Worm (Caenorhabditis elegans) whole organism, L2 larva: ENCODE measurements around the gene T20B12.3.

Experiments used
- Y55F3AM.14 ChIP-seq: fragments of 200-800 bp; sonication (Bioruptor generic); optimal IDR thresholded peaks from 2 replicates; lab custom pipeline; 2018; ENCODE audit warnings: mild to moderate bottlenecking, missing genetic modification characterization, missing compliant biosample characterization
- aly-2 ChIP-seq: fragments of 150-350 bp; optimal IDR thresholded peaks from 2 replicates; lab custom pipeline; 2014; ENCODE audit warnings: missing biosample characterization, missing genetic modification characterization
- ceh-82 ChIP-seq: fragments of 150-350 bp; optimal IDR thresholded peaks from 2 replicates; lab custom pipeline; 2014; ENCODE audit warnings: missing biosample characterization, missing genetic modification characterization
- egl-27 ChIP-seq: sonication (generic microtip); optimal IDR thresholded peaks from 3 replicates; lab custom pipeline; 2017; ENCODE audit warnings: missing biosample characterization, missing genetic modification reagents, missing genetic modification characterization
- fos-1 ChIP-seq: fragments of 150-350 bp; optimal IDR thresholded peaks from 2 replicates; lab custom pipeline; 2014; ENCODE audit warnings: missing biosample characterization, missing genetic modification characterization
- mab-5 ChIP-seq: fragments of 150-350 bp; optimal IDR thresholded peaks from 2 replicates; lab custom pipeline; 2014; ENCODE audit warnings: missing biosample characterization, missing genetic modification characterization
- mdl-1 ChIP-seq, 2 experiments: fragments of 150-350 bp in 1 of 2; sonication (generic microtip) in 1 of 2; optimal IDR thresholded peaks; 2 replicates each; lab custom pipeline; 2017; ENCODE audit warnings: missing biosample characterization in 2 of 2, missing genetic modification characterization in 2 of 2
- nhr-12 ChIP-seq: fragments of 150-350 bp; optimal IDR thresholded peaks from 2 replicates; lab custom pipeline; 2014; ENCODE audit warnings: missing biosample characterization, missing genetic modification characterization
- nhr-6 ChIP-seq: fragments of 150-350 bp; optimal IDR thresholded peaks from 2 replicates; lab custom pipeline; 2014; ENCODE audit warnings: missing biosample characterization, missing genetic modification characterization
- nhr-77 ChIP-seq: fragments of 150-350 bp; optimal IDR thresholded peaks from 2 replicates; lab custom pipeline; 2014; ENCODE audit warnings: missing biosample characterization, missing genetic modification characterization
- unc-39 ChIP-seq: fragments of 150-350 bp; optimal IDR thresholded peaks from 2 replicates; lab custom pipeline; 2014; ENCODE audit warnings: missing biosample characterization, missing genetic modification characterization
- zag-1 ChIP-seq: fragments of 150-350 bp; optimal IDR thresholded peaks from 2 replicates; lab custom pipeline; 2014; ENCODE audit warnings: missing biosample characterization, missing genetic modification characterization
- ztf-11 ChIP-seq: sonication (generic microtip); optimal IDR thresholded peaks from 2 replicates; lab custom pipeline; 2017; ENCODE audit warnings: missing biosample characterization, missing genetic modification characterization
- ztf-4 ChIP-seq: fragments of 150-350 bp; optimal IDR thresholded peaks from 2 replicates; lab custom pipeline; 2014; ENCODE audit warnings: missing biosample characterization, missing genetic modification characterization

- TF ChIP-seq egl-27 (tag; lab: Kevin White, UChicago) (no peak), fos-1 (tag; lab: Kevin White, UChicago) (no peak), ztf-11 (no peak), nhr-6 (tag; lab: Kevin White, UChicago) (no peak), mab-5 (tag; lab: Kevin White, UChicago) (no peak), ceh-82 (tag; lab: Kevin White, UChicago) (no peak), mdl-1 (tag; optimal IDR thresholded peaks at IDR 0.05; lab: Kevin White, UChicago) (no peak), aly-2 (no peak), unc-39 (tag; lab: Kevin White, UChicago) (no peak), nhr-12 (tag; lab: Kevin White, UChicago) (no peak), ztf-4 (tag; lab: Kevin White, UChicago) (no peak), zag-1 (no peak), Y55F3AM.14 (GFP tag; lab: Kevin White, UChicago) (no peak), nhr-77 (tag; lab: Kevin White, UChicago) (no peak)
Observed at ce11 chrIII:7347049-7347448, 34.9 kb upstream of the T20B12.3 start, which contains the start of gene F08F8.7.
